Worm (Caenorhabditis elegans) whole organism, L1 larva: Measurements from ENCODE around the gene catp-6.

ENCODE experiments used
- C04F5.9 ChIP-seq: sonication (generic microtip); optimal IDR thresholded peaks from 2 replicates; lab custom pipeline; 2016; ENCODE audit warnings: missing genetic modification characterization, missing compliant biosample characterization
- C16A3.4 ChIP-seq: fragments of 150-350 bp; optimal IDR thresholded peaks from 2 replicates; lab custom pipeline; 2014; ENCODE audit warnings: missing biosample characterization, missing genetic modification characterization
- F16B12.6 ChIP-seq: fragments of 150-350 bp; optimal IDR thresholded peaks from 2 replicates; lab custom pipeline; 2014; ENCODE audit warnings: missing biosample characterization, missing genetic modification characterization
- alr-1 ChIP-seq: fragments of 200-800 bp; sonication (Bioruptor generic); optimal IDR thresholded peaks from 2 replicates; lab custom pipeline; 2018; ENCODE audit warnings: borderline replicate concordance, mild to moderate bottlenecking, missing genetic modification characterization, missing compliant biosample characterization
- ceh-63 ChIP-seq: fragments of 200-800 bp; sonication (Bioruptor generic); optimal IDR thresholded peaks from 2 replicates; lab custom pipeline; 2018; ENCODE audit warnings: mild to moderate bottlenecking, missing genetic modification characterization, missing compliant biosample characterization
- ceh-82 ChIP-seq, 3 experiments: fragments of 150-350 bp in 1 of 3; sonication (generic microtip) in 2 of 3; optimal IDR thresholded peaks; 2 replicates each; lab custom pipeline; 2014 to 2017; ENCODE audit warnings: missing biosample characterization in 3 of 3, missing genetic modification characterization in 3 of 3
- ceh-90 ChIP-seq: sonication (generic microtip); optimal IDR thresholded peaks from 2 replicates; lab custom pipeline; 2016; ENCODE audit warnings: missing genetic modification characterization, missing compliant biosample characterization
- dpl-1 ChIP-seq, 3 experiments: fragments of 150-350 bp in 2 of 3; sonication (generic microtip) in 1 of 3; optimal IDR thresholded peaks; 2 replicates each; lab custom pipeline; 2014 to 2017; ENCODE audit warnings: missing biosample characterization in 3 of 3, missing genetic modification characterization in 3 of 3, missing genetic modification reagents in 3 of 3
- dsc-1 ChIP-seq: sonication (generic microtip); optimal IDR thresholded peaks from 2 replicates; lab custom pipeline; 2016; ENCODE audit warnings: mild to moderate bottlenecking, missing genetic modification characterization, missing compliant biosample characterization
- efl-1 ChIP-seq, 4 experiments: fragments of 150-350 bp; optimal IDR thresholded peaks in 3 of 4; peaks in 1 of 4; 1 replicate in 1 of 4; 2 replicates in 3 of 4; lab custom pipeline; 2014; ENCODE audit warnings: missing biosample characterization in 2 of 4, missing genetic modification characterization in 2 of 4, missing genetic modification reagents in 2 of 4
- efl-3 ChIP-seq: fragments of 200-800 bp; sonication (Bioruptor generic); optimal IDR thresholded peaks from 2 replicates; lab custom pipeline; 2018; ENCODE audit warnings: mild to moderate bottlenecking, missing genetic modification characterization, missing compliant biosample characterization
- egl-27 ChIP-seq, 2 experiments: fragments of 150-350 bp in 1 of 2; sonication (generic microtip); optimal IDR thresholded peaks; 3 replicates each; lab custom pipeline; 2017 to 2018; ENCODE audit warnings: missing biosample characterization in 2 of 2, missing genetic modification characterization in 2 of 2, missing genetic modification reagents in 2 of 2
- elt-2 ChIP-seq: sonication (generic microtip); optimal IDR thresholded peaks from 2 replicates; lab custom pipeline; 2016; ENCODE audit warnings: missing genetic modification characterization, mild to moderate bottlenecking, inconsistent platforms, missing compliant biosample characterization, missing genetic modification reagents
- elt-3 ChIP-seq, 6 experiments: fragments of 150-350 bp in 1 of 6; sonication (generic microtip); optimal IDR thresholded peaks; 2 replicates each; lab custom pipeline; 2017 to 2018; ENCODE audit warnings: missing biosample characterization in 6 of 6, missing genetic modification characterization in 6 of 6, inconsistent platforms in 1 of 6
- ets-5 ChIP-seq: fragments of 200-800 bp; sonication (Bioruptor generic); IDR thresholded peaks from 2 replicates; pipeline ENCODE4 v1.3.6; 2022; ENCODE audit warnings: missing genetic modification characterization, missing compliant biosample characterization
- fkh-4 ChIP-seq: sonication (generic microtip); optimal IDR thresholded peaks from 2 replicates; lab custom pipeline; 2016; ENCODE audit warnings: missing compliant biosample characterization, missing genetic modification characterization, borderline replicate concordance
- fkh-8 ChIP-seq: sonication (generic microtip); optimal IDR thresholded peaks from 2 replicates; lab custom pipeline; 2016; ENCODE audit warnings: mild to moderate bottlenecking, missing genetic modification characterization, missing compliant biosample characterization
- grh-1 ChIP-seq: fragments of 200-800 bp; sonication (Bioruptor generic); IDR thresholded peaks from 2 replicates; pipeline ENCODE4 v1.3.6; 2022; ENCODE audit warnings: missing genetic modification reagents, missing genetic modification characterization, missing compliant biosample characterization
- hlh-17 ChIP-seq: fragments of 200-800 bp; sonication (Bioruptor generic); optimal IDR thresholded peaks from 2 replicates; lab custom pipeline; 2018; ENCODE audit warnings: missing genetic modification characterization, mild to moderate bottlenecking, missing compliant biosample characterization, moderate library complexity, borderline replicate concordance
- isw-1 ChIP-seq: fragments of 200-800 bp; sonication (Bioruptor generic); IDR thresholded peaks from 2 replicates; pipeline ENCODE4 v1.3.6; 2022; ENCODE audit warnings: missing genetic modification characterization, missing compliant biosample characterization
- jun-1 ChIP-seq: fragments of 150-350 bp; optimal IDR thresholded peaks from 2 replicates; lab custom pipeline; 2014; ENCODE audit warnings: missing biosample characterization, missing genetic modification reagents, missing genetic modification characterization
- lin-13 ChIP-seq: fragments of 150-350 bp; optimal IDR thresholded peaks from 2 replicates; lab custom pipeline; 2014; ENCODE audit warnings: missing biosample characterization, missing genetic modification reagents, missing genetic modification characterization
- lin-14 ChIP-seq: fragments of 200-800 bp; sonication (Bioruptor generic); optimal IDR thresholded peaks from 2 replicates; lab custom pipeline; 2018; ENCODE audit warnings: mild to moderate bottlenecking, missing genetic modification characterization, moderate library complexity, missing compliant biosample characterization
- lin-15B ChIP-seq: fragments of 150-350 bp; sonication (generic microtip); optimal IDR thresholded peaks from 3 replicates; lab custom pipeline; 2014; ENCODE audit warnings: missing biosample characterization, missing genetic modification characterization
- lin-35 ChIP-seq, 2 experiments: fragments of 150-350 bp; optimal IDR thresholded peaks; 2 replicates each; lab custom pipeline; 2014; ENCODE audit warnings: missing biosample characterization in 2 of 2, missing genetic modification characterization in 2 of 2, missing genetic modification reagents in 2 of 2
- lir-3 ChIP-seq: sonication (generic microtip); optimal IDR thresholded peaks from 2 replicates; lab custom pipeline; 2016; ENCODE audit warnings: mild to moderate bottlenecking, missing genetic modification characterization, moderate library complexity, missing compliant biosample characterization; ENCODE audit not compliant: poor library complexity
- lsy-2 ChIP-seq, 2 experiments: fragments of 150-350 bp; optimal IDR thresholded peaks; 2 replicates each; lab custom pipeline; 2014; ENCODE audit warnings: missing biosample characterization in 2 of 2, missing genetic modification characterization in 2 of 2
- mab-9 ChIP-seq: fragments of 200-800 bp; sonication (Bioruptor generic); IDR thresholded peaks from 2 replicates; pipeline ENCODE4 v1.3.6; 2022; ENCODE audit warnings: missing genetic modification reagents, missing genetic modification characterization, missing compliant biosample characterization
- mef-2 ChIP-seq: fragments of 150-350 bp; optimal IDR thresholded peaks from 2 replicates; lab custom pipeline; 2014; ENCODE audit warnings: missing biosample characterization, missing genetic modification characterization
- mep-1 ChIP-seq: fragments of 150-350 bp; optimal IDR thresholded peaks from 2 replicates; lab custom pipeline; 2014; ENCODE audit warnings: missing biosample characterization, missing genetic modification characterization
- nhr-11 ChIP-seq: fragments of 150-350 bp; optimal IDR thresholded peaks from 2 replicates; lab custom pipeline; 2014; ENCODE audit warnings: missing biosample characterization, missing genetic modification characterization
- nhr-12 ChIP-seq: sonication (generic microtip); optimal IDR thresholded peaks from 2 replicates; lab custom pipeline; 2017; ENCODE audit warnings: missing biosample characterization, missing genetic modification characterization
- nhr-19 ChIP-seq: fragments of 200-800 bp; sonication (Bioruptor generic); conservative IDR thresholded peaks from 2 replicates; pipeline ENCODE4 v1.3.6; 2022; ENCODE audit warnings: missing genetic modification characterization, missing compliant biosample characterization
- nhr-20 ChIP-seq: sonication (generic microtip); optimal IDR thresholded peaks from 2 replicates; lab custom pipeline; 2016; ENCODE audit warnings: mild to moderate bottlenecking, missing genetic modification characterization, missing compliant biosample characterization
- nhr-237 ChIP-seq: fragments of 150-350 bp; optimal IDR thresholded peaks from 2 replicates; lab custom pipeline; 2014; ENCODE audit warnings: missing biosample characterization, missing genetic modification characterization
- nhr-71 ChIP-seq: sonication (generic microtip); optimal IDR thresholded peaks from 2 replicates; lab custom pipeline; 2016; ENCODE audit warnings: mild to moderate bottlenecking, missing genetic modification characterization, moderate library complexity, missing compliant biosample characterization
- nhr-76 ChIP-seq: sonication (generic microtip); optimal IDR thresholded peaks from 2 replicates; lab custom pipeline; 2017; ENCODE audit warnings: missing biosample characterization, missing genetic modification characterization
- nhr-77 ChIP-seq: fragments of 150-350 bp; optimal IDR thresholded peaks from 2 replicates; lab custom pipeline; 2014; ENCODE audit warnings: missing biosample characterization, missing genetic modification characterization
- nhr-84 ChIP-seq: sonication (generic microtip); optimal IDR thresholded peaks from 2 replicates; lab custom pipeline; 2017; ENCODE audit warnings: missing biosample characterization, missing genetic modification characterization
- nhr-85 ChIP-seq: sonication (generic microtip); peaks from one replicate; lab custom pipeline; 2016; ENCODE audit warnings: missing genetic modification characterization, inconsistent platforms, missing compliant biosample characterization
- nhr-90 ChIP-seq: sonication (generic microtip); optimal IDR thresholded peaks from 2 replicates; lab custom pipeline; 2016; ENCODE audit warnings: mild to moderate bottlenecking, missing genetic modification characterization, missing compliant biosample characterization; ENCODE audit not compliant: poor library complexity
- pag-3 ChIP-seq: sonication (generic microtip); optimal IDR thresholded peaks from 2 replicates; lab custom pipeline; 2017; ENCODE audit warnings: missing genetic modification characterization, mild to moderate bottlenecking, missing compliant biosample characterization, antibody characterized with exemption, borderline replicate concordance; ENCODE audit not compliant: insufficient read depth
- rnt-1 ChIP-seq: sonication (generic microtip); optimal IDR thresholded peaks from 2 replicates; lab custom pipeline; 2016; ENCODE audit warnings: mild to moderate bottlenecking, missing genetic modification characterization, moderate library complexity, missing compliant biosample characterization
- skn-1 ChIP-seq: fragments of 150-350 bp; optimal IDR thresholded peaks from 2 replicates; lab custom pipeline; 2014; ENCODE audit warnings: missing biosample characterization, missing genetic modification characterization
- snu-23 ChIP-seq: sonication (generic microtip); optimal IDR thresholded peaks from 2 replicates; lab custom pipeline; 2016; ENCODE audit warnings: missing genetic modification characterization, missing compliant biosample characterization
- unc-130 ChIP-seq: fragments of 150-350 bp; optimal IDR thresholded peaks from 2 replicates; lab custom pipeline; 2017; ENCODE audit warnings: missing biosample characterization, missing genetic modification characterization, inconsistent platforms
- unc-86 ChIP-seq: sonication (generic microtip); optimal IDR thresholded peaks from 2 replicates; lab custom pipeline; 2016; ENCODE audit warnings: missing genetic modification characterization, missing compliant biosample characterization
- xbp-1 ChIP-seq: sonication (generic microtip); optimal IDR thresholded peaks from 2 replicates; lab custom pipeline; 2016; ENCODE audit warnings: missing genetic modification characterization, missing compliant biosample characterization
- zag-1 ChIP-seq: fragments of 150-350 bp; optimal IDR thresholded peaks from 2 replicates; lab custom pipeline; 2014; ENCODE audit warnings: missing biosample characterization, missing genetic modification characterization
- ztf-4 ChIP-seq: fragments of 150-350 bp; optimal IDR thresholded peaks from 2 replicates; lab custom pipeline; 2014; ENCODE audit warnings: missing biosample characterization, missing genetic modification characterization

Gene catp-6

ce11 chrIV:9872786-9873185, 48.4 kb upstream of the catp-6 start:
- peak; percentile 64 for TF ChIP-seq lin-14 (GFP tag; lab: Kevin White, UChicago)
- no peak for TF ChIP-seq nhr-90 (tag; lab: Kevin White, UChicago)
- peak; percentile 37 for TF ChIP-seq nhr-71 (tag; lab: Kevin White, UChicago)
- TF ChIP-seq C16A3.4 (tag; lab: Kevin White, UChicago): no peak
- no peak for TF ChIP-seq lin-15B
- TF ChIP-seq dsc-1: no peak
- TF ChIP-seq ceh-90: no peak
- TF ChIP-seq nhr-11 (tag; lab: Kevin White, UChicago): no peak
- TF ChIP-seq ceh-63 (GFP tag; lab: Kevin White, UChicago): no peak
- peak; percentile 39 for TF ChIP-seq elt-2 (tag; lab: Kevin White, UChicago)
- TF ChIP-seq fkh-4: no peak
- TF ChIP-seq grh-1: no peak
- no peak for TF ChIP-seq nhr-19 (GFP tag; lab: Robert Waterston, UW)
- no peak for TF ChIP-seq nhr-12 (tag; lab: Kevin White, UChicago)
- peak in 1 of 3 experiments; percentile 22 for TF ChIP-seq ceh-82 (tag; optimal IDR thresholded peaks at IDR 0.05; lab: Kevin White, UChicago)
- no peak for TF ChIP-seq ets-5 (GFP tag; lab: Robert Waterston, UW)
- no peak for TF ChIP-seq ztf-4 (tag; lab: Kevin White, UChicago)
- no peak for TF ChIP-seq lir-3 (tag; lab: Kevin White, UChicago)
- peak; percentile 3 for TF ChIP-seq rnt-1
- TF ChIP-seq snu-23 (GFP tag; lab: Kevin White, UChicago): peak; percentile 8
- TF ChIP-seq unc-86: no peak
- no peak for TF ChIP-seq elt-3 (tag; optimal IDR thresholded peaks at IDR 0.05; lab: Kevin White, UChicago)
- no peak for TF ChIP-seq F16B12.6 (tag; lab: Kevin White, UChicago)
- TF ChIP-seq lsy-2 (tag; optimal IDR thresholded peaks at IDR 0.05; lab: Kevin White, UChicago): peak in 1 of 2 experiments; percentile 11
- peak; percentile 14 for TF ChIP-seq mep-1 (tag; lab: Kevin White, UChicago)
- peak in 1 of 2 experiments; percentile 26 for TF ChIP-seq lin-35 (GFP tag; optimal IDR thresholded peaks at IDR 0.05; lab: Kevin White, UChicago)
- TF ChIP-seq dpl-1 (GFP tag; optimal IDR thresholded peaks at IDR 0.05; lab: Kevin White, UChicago): no peak
- TF ChIP-seq fkh-8 (tag; lab: Kevin White, UChicago): no peak
- TF ChIP-seq lin-13: no peak
- TF ChIP-seq unc-130: no peak
- TF ChIP-seq, all 84 proteins: peak for 9

DNA sequence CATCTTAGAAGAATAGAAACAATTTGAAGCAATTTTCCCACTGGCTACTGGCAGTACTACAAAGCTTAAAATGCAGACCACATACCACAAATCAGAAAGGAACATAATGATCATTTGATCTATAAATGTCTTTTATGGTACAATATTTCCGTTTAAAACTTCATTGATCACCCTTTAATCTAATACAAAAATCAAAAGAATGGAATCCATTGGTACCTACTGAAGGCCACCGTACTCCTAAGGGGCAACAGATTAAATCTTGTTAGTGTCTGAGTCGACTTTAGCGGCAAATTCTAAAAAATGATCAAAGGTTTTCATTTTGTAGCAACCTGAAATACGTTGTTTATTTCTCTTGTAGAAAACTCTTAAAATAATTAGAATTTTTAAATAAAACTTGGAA, 47.8 kb upstream of the catp-6 start:
- TF ChIP-seq nhr-237 (tag; lab: Kevin White, UChicago) (no peak), alr-1 (tag; lab: Kevin White, UChicago) (no peak), mab-9 (GFP tag; lab: Robert Waterston, UW) (no peak), fkh-4 (no peak), C04F5.9 (tag; lab: Kevin White, UChicago) (no peak), isw-1 (GFP tag; lab: Robert Waterston, UW) (no peak), skn-1 (no peak), egl-27 (tag; optimal IDR thresholded peaks at IDR 0.05; lab: Kevin White, UChicago) (no peak), nhr-19 (GFP tag; lab: Robert Waterston, UW) (no peak), nhr-20 (tag; lab: Kevin White, UChicago) (peak; percentile 52), lin-15B (no peak), nhr-85 (tag; lab: Kevin White, UChicago) (peak; percentile 86), pag-3 (tag; lab: Kevin White, UChicago) (no peak), jun-1 (no peak), zag-1 (tag; lab: Kevin White, UChicago) (no peak), xbp-1 (tag; lab: Kevin White, UChicago) (no peak), nhr-76 (tag; lab: Kevin White, UChicago) (no peak), efl-3 (GFP tag; lab: Kevin White, UChicago) (no peak), ceh-90 (no peak), nhr-71 (tag; lab: Kevin White, UChicago) (no peak), lsy-2 (tag; optimal IDR thresholded peaks at IDR 0.05; lab: Kevin White, UChicago) (peak in 1 of 2 experiments; percentile 29), dsc-1 (no peak), hlh-17 (no peak), nhr-84 (tag; lab: Kevin White, UChicago) (no peak), efl-1 (optimal IDR thresholded peaks at IDR 0.05; lab: Kevin White, UChicago) (no peak), efl-1 (GFP tag; optimal IDR thresholded peaks at IDR 0.05 in 1 of 2; lab: Kevin White, UChicago) (peak in 1 of 2 experiments; percentile 53), mef-2 (tag; lab: Kevin White, UChicago) (no peak), nhr-77 (tag; lab: Kevin White, UChicago) (no peak)
- TF ChIP-seq, all 84 proteins: peak for 4
